Fruit fly (Drosophila melanogaster) Kc167 (cell line): ENCODE data around the gene CG16719.

Source experiments
- Myc ChIP-seq: fragments of >200 bp; optimal IDR thresholded peaks from 2 replicates; lab custom pipeline; 2017; ENCODE audit warnings: missing external identifiers
- Sin3A ChIP-seq: fragments of >200 bp; optimal IDR thresholded peaks from 2 replicates; lab custom pipeline; 2018; ENCODE audit warnings: missing external identifiers
- psq ChIP-seq: fragments of >200 bp; optimal IDR thresholded peaks from 2 replicates; lab custom pipeline; 2017; ENCODE audit warnings: missing external identifiers

dm6 chr3L:9720102-9720501, 35.1 kb downstream of the CG16719 start:
- no peak for TF ChIP-seq psq
- TF ChIP-seq Myc (lab: Kevin White, UChicago), result no peak
- TF ChIP-seq Sin3A (lab: Kevin White, UChicago), result no peak
